Worm (Caenorhabditis elegans) whole organism, early embryonic: ENCODE measurements around the gene C14E2.11.

ENCODE experiments used
- B0310.2 ChIP-seq: sonication (generic microtip); optimal IDR thresholded peaks from 2 replicates; lab custom pipeline; 2016; ENCODE audit warnings: mild to moderate bottlenecking, missing genetic modification characterization, missing compliant biosample characterization
- F13C5.2 ChIP-seq: sonication (generic microtip); optimal IDR thresholded peaks from 2 replicates; lab custom pipeline; 2017; ENCODE audit warnings: mild to moderate bottlenecking, missing genetic modification characterization, inconsistent platforms, missing compliant biosample characterization
- aly-1 ChIP-seq: sonication (generic microtip); optimal IDR thresholded peaks from 2 replicates; lab custom pipeline; 2016; ENCODE audit warnings: missing genetic modification characterization, missing compliant biosample characterization
- ama-1 ChIP-seq: fragments of 150-350 bp; optimal IDR thresholded peaks from 2 replicates; lab custom pipeline; 2014
- ceh-13 ChIP-seq: fragments of 200-800 bp; sonication (Bioruptor generic); optimal IDR thresholded peaks from 2 replicates; lab custom pipeline; 2018; ENCODE audit warnings: mild to moderate bottlenecking, missing genetic modification characterization, missing compliant biosample characterization
- ets-7 ChIP-seq: sonication (generic microtip); optimal IDR thresholded peaks from 2 replicates; lab custom pipeline; 2016; ENCODE audit warnings: missing genotype, missing genetic modification characterization, missing compliant biosample characterization
- flt-1 ChIP-seq: fragments of 200-800 bp; sonication (Bioruptor generic); IDR thresholded peaks from 2 replicates; pipeline ENCODE4 v1.3.6; 2022; ENCODE audit warnings: missing genetic modification characterization, missing compliant biosample characterization
- scrt-1 ChIP-seq: fragments of 200-800 bp; sonication (Bioruptor generic); IDR thresholded peaks from 2 replicates; pipeline ENCODE4 v1.3.6; 2022; ENCODE audit warnings: missing genetic modification characterization, missing compliant biosample characterization
- sea-1 ChIP-seq: fragments of 200-800 bp; sonication (Bioruptor generic); conservative IDR thresholded peaks from 2 replicates; pipeline ENCODE4 v1.3.6; 2022; ENCODE audit warnings: missing genetic modification characterization, missing compliant biosample characterization

- TF ChIP-seq ama-1 (lab: Kevin White, UChicago): no peak
- TF ChIP-seq flt-1 (GFP tag; lab: Robert Waterston, UW): no peak
- TF ChIP-seq ets-7 (tag; lab: Kevin White, UChicago): no peak
- TF ChIP-seq aly-1: no peak
- TF ChIP-seq ceh-13 (GFP tag; lab: Kevin White, UChicago): no peak
- TF ChIP-seq B0310.2 (tag; lab: Kevin White, UChicago): no peak
- TF ChIP-seq F13C5.2 (tag; lab: Kevin White, UChicago): no peak
- no peak for TF ChIP-seq scrt-1 (GFP tag; lab: Robert Waterston, UW)
- no peak for TF ChIP-seq sea-1
Measured at ce11 chrX:1830475-1830874, 29.2 kb downstream of the C14E2.11 start.
